Worm (Caenorhabditis elegans): ENCODE measurements around the gene T21C12.4.

Gene T21C12.4

DNA sequence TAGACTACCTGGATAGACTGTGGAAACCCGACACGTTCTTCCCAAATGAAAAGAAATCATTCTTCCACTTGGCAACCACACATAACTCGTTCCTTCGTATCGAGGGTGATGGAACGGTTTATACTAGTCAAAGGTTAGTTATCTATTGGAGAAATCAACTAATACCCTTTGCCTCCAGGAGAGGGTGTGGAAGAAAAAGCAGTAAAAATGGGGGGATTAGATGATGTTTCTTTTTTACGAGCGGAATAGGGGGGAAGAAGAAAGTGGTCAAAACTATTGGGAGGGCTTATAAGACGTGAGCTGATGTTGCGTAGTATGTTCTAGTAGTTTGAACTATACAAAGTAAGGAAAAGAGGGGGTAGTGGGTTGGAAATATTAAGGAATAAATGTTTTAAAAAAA is 34.8 kb downstream of the T21C12.4 start:
- TF ChIP-seq pag-3 (tag; optimal IDR thresholded peaks at IDR 0.05; ENCODE audit: borderline replicate concordance): no peak
- no peak for TF ChIP-seq tbx-2 (tag; optimal IDR thresholded peaks at IDR 0.05)
- no peak for TF ChIP-seq hlh-13 (GFP tag; optimal IDR thresholded peaks at IDR 0.05)
- TF ChIP-seq eyg-1 (tag; optimal IDR thresholded peaks at IDR 0.05): no peak
- TF ChIP-seq dve-1 (tag; optimal IDR thresholded peaks at IDR 0.05): no peak
- TF ChIP-seq hlh-8 (tag; optimal IDR thresholded peaks at IDR 0.05): no peak
- no peak for TF ChIP-seq madf-2 (tag; optimal IDR thresholded peaks at IDR 0.05)
- TF ChIP-seq ets-4 (tag; optimal IDR thresholded peaks at IDR 0.05): no peak
- no peak for TF ChIP-seq elt-4 (tag; optimal IDR thresholded peaks at IDR 0.05)
- no peak for TF ChIP-seq sdc-2 (tag; optimal IDR thresholded peaks at IDR 0.05)
- no peak for TF ChIP-seq ama-1 (optimal IDR thresholded peaks at IDR 0.05)
- no peak for TF ChIP-seq gmeb-2 (tag; optimal IDR thresholded peaks at IDR 0.05)

DNA sequence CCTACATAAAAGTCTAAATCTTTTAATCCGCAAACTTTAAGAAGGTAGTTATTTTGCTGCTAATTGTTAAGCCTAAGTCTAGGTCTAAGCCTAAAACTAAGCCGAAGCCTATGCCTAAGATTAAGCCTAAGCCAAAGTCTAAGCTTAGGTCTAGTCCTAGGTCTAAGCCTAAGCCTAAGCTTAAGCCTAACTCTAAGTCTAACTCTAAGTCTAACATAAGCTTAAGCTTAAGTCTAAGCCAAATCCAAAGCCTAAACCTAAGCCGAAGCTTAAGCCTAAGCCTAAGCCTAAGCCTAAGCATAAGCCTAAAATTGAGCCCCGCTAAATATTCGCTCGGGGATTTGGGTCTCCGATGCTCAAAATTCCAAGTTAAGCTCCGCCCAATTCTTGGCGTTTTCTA is 36.6 kb downstream of the T21C12.4 start:
- TF ChIP-seq syd-9 (tag; optimal IDR thresholded peaks at IDR 0.05) (no peak), nfya-1 (tag; optimal IDR thresholded peaks at IDR 0.05) (no peak), ceh-30 (tag; optimal IDR thresholded peaks at IDR 0.05) (no peak), ttx-3 (tag; optimal IDR thresholded peaks at IDR 0.05) (no peak), zip-5 (tag; optimal IDR thresholded peaks at IDR 0.05) (no peak), dve-1 (tag; optimal IDR thresholded peaks at IDR 0.05) (peak; percentile 53)

DNA sequence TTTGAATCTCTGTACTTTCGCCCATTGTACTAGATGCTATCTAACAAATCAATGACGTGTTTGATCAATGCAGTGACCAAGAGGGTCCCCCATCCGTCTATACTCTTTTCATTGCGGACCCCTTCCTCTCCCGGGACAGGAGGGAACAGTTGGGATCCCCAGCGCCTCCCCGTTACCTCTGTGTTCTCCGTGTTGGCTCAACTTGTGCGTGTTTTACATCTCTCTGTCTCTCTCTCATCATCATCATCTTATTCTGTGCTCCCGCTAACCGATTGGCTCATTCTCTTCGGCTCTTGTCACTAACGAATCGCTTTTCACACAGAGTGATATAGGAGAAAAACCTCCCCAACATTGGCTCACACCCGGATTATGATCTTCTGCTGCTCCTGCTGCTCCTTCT is 37.3 kb downstream of the T21C12.4 start, which contains the start of gene unc-49:
unc-49 (plus strand) TSS at position 240 of the 400 bp plus-strand sequence.
- TF ChIP-seq tbx-2 (tag; optimal IDR thresholded peaks at IDR 0.05) (no peak), pag-3 (tag; optimal IDR thresholded peaks at IDR 0.05; ENCODE audit: borderline replicate concordance) (no peak), pat-9 (tag; optimal IDR thresholded peaks at IDR 0.05) (no peak), ceh-18 (tag; optimal IDR thresholded peaks at IDR 0.05) (peak; percentile 26), C08G9.2 (tag; optimal IDR thresholded peaks at IDR 0.05) (peak; percentile 12), rnt-1 (tag; optimal IDR thresholded peaks at IDR 0.05) (no peak), syd-9 (tag; optimal IDR thresholded peaks at IDR 0.05) (peak; percentile 41), dve-1 (tag; optimal IDR thresholded peaks at IDR 0.05) (no peak)

DNA sequence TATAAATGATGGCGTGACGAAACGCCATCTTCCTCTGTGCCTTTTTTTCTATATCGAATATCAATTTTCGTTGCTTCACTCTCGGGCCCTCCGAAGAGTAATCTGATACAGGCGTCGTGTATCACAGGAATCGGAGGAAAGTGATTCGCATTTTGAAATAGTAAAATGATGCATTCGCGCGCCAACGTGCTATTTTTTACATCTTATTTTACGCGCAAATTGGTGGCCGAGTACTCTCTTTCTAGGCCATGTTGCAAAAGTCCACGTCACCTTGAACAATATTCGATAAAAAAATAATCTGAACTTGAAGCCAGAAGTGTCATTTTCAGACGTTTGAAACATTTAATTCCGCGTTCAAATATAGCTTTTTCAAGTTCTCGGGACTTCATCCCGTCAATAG is 38.2 kb downstream of the T21C12.4 start:
- TF ChIP-seq elt-2 (tag; optimal IDR thresholded peaks at IDR 0.05) (no peak), F13H6.1 (tag; optimal IDR thresholded peaks at IDR 0.05) (no peak), ceh-34 (tag; optimal IDR thresholded peaks at IDR 0.05) (peak; percentile 43)

DNA sequence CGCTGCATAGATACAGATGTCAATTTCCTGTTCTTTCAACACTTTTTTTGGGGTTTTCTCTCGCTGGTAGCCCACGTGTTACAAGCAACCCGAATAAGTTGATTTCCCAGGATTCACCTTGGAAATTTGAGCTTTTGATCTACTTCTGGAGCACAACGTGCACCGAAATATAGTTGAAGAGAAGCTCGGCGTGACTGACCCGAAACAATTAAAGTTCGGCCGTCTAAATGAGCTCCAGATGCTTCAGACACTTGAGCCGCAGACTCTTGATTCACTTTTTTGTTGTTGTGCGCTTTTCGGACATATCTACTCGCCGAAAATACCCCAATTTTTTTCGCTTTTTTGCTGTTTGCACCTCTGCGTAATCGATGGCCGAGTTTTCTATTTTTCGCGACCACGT is 38.9 kb downstream of the T21C12.4 start:
- TF ChIP-seq rnt-1 (tag; optimal IDR thresholded peaks at IDR 0.05): no peak
- no peak for TF ChIP-seq mec-3 (tag; optimal IDR thresholded peaks at IDR 0.05; ENCODE audit: borderline replicate concordance)
- no peak for TF ChIP-seq fax-1 (tag; optimal IDR thresholded peaks at IDR 0.05)
- no peak for TF ChIP-seq gmeb-2 (tag; optimal IDR thresholded peaks at IDR 0.05)
- TF ChIP-seq unc-55 (GFP tag; optimal IDR thresholded peaks at IDR 0.05): no peak
- TF ChIP-seq pat-9 (tag; optimal IDR thresholded peaks at IDR 0.05): no peak
- no peak for TF ChIP-seq pax-1 (tag; optimal IDR thresholded peaks at IDR 0.05)
- TF ChIP-seq eyg-1 (tag; optimal IDR thresholded peaks at IDR 0.05): no peak
- TF ChIP-seq unc-42 (tag; optimal IDR thresholded peaks at IDR 0.05): no peak
- TF ChIP-seq ceh-31 (tag; optimal IDR thresholded peaks at IDR 0.05): no peak
- TF ChIP-seq ceh-2 (tag; optimal IDR thresholded peaks at IDR 0.05): no peak
- no peak for TF ChIP-seq ceh-6 (GFP tag; optimal IDR thresholded peaks at IDR 0.05)

DNA sequence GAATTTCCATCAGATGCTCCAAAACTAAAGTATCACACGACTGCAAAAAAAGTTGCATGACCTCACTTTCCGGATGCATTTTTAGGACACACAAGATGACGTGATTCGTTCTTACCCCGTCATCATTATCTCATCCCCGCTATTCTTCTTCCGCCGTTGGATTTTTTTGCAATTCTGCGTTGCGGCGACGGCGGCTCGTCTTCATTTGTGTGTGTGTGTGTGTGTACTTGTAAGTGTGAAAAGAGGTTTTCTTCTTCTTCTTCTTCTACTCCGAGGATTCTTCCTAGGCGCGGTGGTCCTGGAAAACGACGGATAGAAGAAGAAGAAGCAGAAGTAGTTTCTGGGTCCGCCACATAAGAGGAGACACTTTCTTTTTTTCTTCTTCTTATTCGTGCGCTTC is 42.1 kb downstream of the T21C12.4 start:
- TF ChIP-seq hlh-13 (GFP tag; optimal IDR thresholded peaks at IDR 0.05): no peak
- no peak for TF ChIP-seq pha-2 (tag; optimal IDR thresholded peaks at IDR 0.05)
- TF ChIP-seq ceh-2 (tag; optimal IDR thresholded peaks at IDR 0.05): no peak
- no peak for TF ChIP-seq K02D7.2 (tag; optimal IDR thresholded peaks at IDR 0.05)
- TF ChIP-seq unc-42 (tag; optimal IDR thresholded peaks at IDR 0.05): no peak
- TF ChIP-seq pqm-1 (tag; optimal IDR thresholded peaks at IDR 0.05): no peak
- TF ChIP-seq lim-6 (tag; optimal IDR thresholded peaks at IDR 0.05): no peak
- TF ChIP-seq ceh-48 (tag; optimal IDR thresholded peaks at IDR 0.05): no peak
- no peak for TF ChIP-seq F13H6.1 (tag; optimal IDR thresholded peaks at IDR 0.05)
- no peak for TF ChIP-seq ceh-18 (tag; optimal IDR thresholded peaks at IDR 0.05)
- TF ChIP-seq dmd-4 (tag; optimal IDR thresholded peaks at IDR 0.05; ENCODE audit: borderline replicate concordance): no peak
- no peak for TF ChIP-seq sdc-2 (tag; optimal IDR thresholded peaks at IDR 0.05)
- TF ChIP-seq hlh-15 (tag; optimal IDR thresholded peaks at IDR 0.05): no peak
- TF ChIP-seq fkh-6 (tag; optimal IDR thresholded peaks at IDR 0.05): no peak
- no peak for TF ChIP-seq ceh-24 (tag; optimal IDR thresholded peaks at IDR 0.05)

Measured in whole organism, late embryonic.